Worm (Caenorhabditis elegans) whole organism, L2 larva: ENCODE results near the gene cgt-3.

Experiments
- ama-1 ChIP-seq: fragments of 150-350 bp; optimal IDR thresholded peaks from 2 replicates; lab custom pipeline; 2018; ENCODE audit warnings: inconsistent platforms
- blmp-1 ChIP-seq: sonication (generic microtip); optimal IDR thresholded peaks from 2 replicates; lab custom pipeline; 2017; ENCODE audit warnings: missing genetic modification characterization, mild to moderate bottlenecking, missing compliant biosample characterization, antibody characterized with exemption, moderate library complexity; ENCODE audit not compliant: insufficient read depth
- ceh-16 ChIP-seq: fragments of 150-350 bp; optimal IDR thresholded peaks from 2 replicates; lab custom pipeline; 2014; ENCODE audit warnings: missing biosample characterization, missing genetic modification characterization
- ceh-82 ChIP-seq: fragments of 150-350 bp; optimal IDR thresholded peaks from 2 replicates; lab custom pipeline; 2014; ENCODE audit warnings: missing biosample characterization, missing genetic modification characterization
- lin-39 ChIP-seq: fragments of 150-350 bp; optimal IDR thresholded peaks from 2 replicates; lab custom pipeline; 2014; ENCODE audit warnings: missing biosample characterization, missing genetic modification reagents, missing genetic modification characterization
- nhr-11 ChIP-seq: fragments of 150-350 bp; optimal IDR thresholded peaks from 2 replicates; lab custom pipeline; 2014; ENCODE audit warnings: missing biosample characterization, missing genetic modification characterization
- nhr-129 ChIP-seq: fragments of 150-350 bp; optimal IDR thresholded peaks from 2 replicates; lab custom pipeline; 2014; ENCODE audit warnings: missing biosample characterization, missing genetic modification characterization
- nhr-237 ChIP-seq: fragments of 150-350 bp; optimal IDR thresholded peaks from 2 replicates; lab custom pipeline; 2014; ENCODE audit warnings: missing biosample characterization, missing genetic modification characterization
- nhr-25 ChIP-seq: fragments of 150-350 bp; sonication (generic microtip); optimal IDR thresholded peaks from 3 replicates; lab custom pipeline; 2014; ENCODE audit warnings: missing biosample characterization, missing genetic modification characterization
- peb-1 ChIP-seq: fragments of 150-350 bp; optimal IDR thresholded peaks from 2 replicates; lab custom pipeline; 2014; ENCODE audit warnings: missing biosample characterization, missing genetic modification characterization
- unc-39 ChIP-seq: fragments of 150-350 bp; optimal IDR thresholded peaks from 2 replicates; lab custom pipeline; 2014; ENCODE audit warnings: missing biosample characterization, missing genetic modification characterization
- ztf-11 ChIP-seq: sonication (generic microtip); optimal IDR thresholded peaks from 2 replicates; lab custom pipeline; 2017; ENCODE audit warnings: missing biosample characterization, missing genetic modification characterization

DNA sequence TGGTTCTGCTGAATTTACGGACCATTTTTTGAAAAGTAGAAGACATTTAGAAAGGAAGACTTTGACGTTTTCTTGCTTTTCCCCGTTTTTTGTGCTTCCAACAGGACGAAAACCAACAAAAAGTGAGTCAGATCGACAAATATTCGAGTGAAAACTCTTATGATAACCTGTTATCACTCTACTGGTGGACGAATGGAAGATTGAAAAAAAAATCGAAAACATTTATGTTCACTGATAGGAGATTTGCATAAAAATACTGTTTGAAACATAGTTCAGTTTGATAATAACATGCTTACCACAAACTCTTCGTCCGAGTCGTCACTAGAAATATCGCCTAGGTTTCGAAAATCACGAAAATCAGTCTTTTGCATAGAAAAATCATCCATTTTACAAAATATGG is 38.7 kb upstream of the cgt-3 start:
- TF ChIP-seq ama-1 (lab: Kevin White, UChicago) (no peak), peb-1 (tag; lab: Kevin White, UChicago) (no peak), nhr-25 (no peak), nhr-129 (tag; lab: Kevin White, UChicago) (no peak), ceh-82 (tag; lab: Kevin White, UChicago) (no peak), ceh-16 (tag; lab: Kevin White, UChicago) (no peak), lin-39 (no peak), nhr-11 (no peak), unc-39 (tag; lab: Kevin White, UChicago) (no peak), nhr-237 (tag; lab: Kevin White, UChicago) (no peak), blmp-1 (tag; lab: Kevin White, UChicago) (no peak), ztf-11 (tag; lab: Kevin White, UChicago) (no peak)
